Fruit fly (Drosophila melanogaster): ENCODE results near the gene CRIF.

dm6 chr3L:21568254-21568653, 444 bp downstream of the CRIF start:
- no peak for TF ChIP-seq pan (optimal IDR thresholded peaks at IDR 0.05)
- TF ChIP-seq CG8478 (optimal IDR thresholded peaks at IDR 0.05) = no peak
